Fruit fly (Drosophila melanogaster) Kc167 (cell line): ENCODE results near the gene CG31798.

Source experiments
- Myc ChIP-seq: fragments of >200 bp; optimal IDR thresholded peaks from 2 replicates; lab custom pipeline; 2017; ENCODE audit warnings: missing external identifiers
- h ChIP-seq: fragments of >200 bp; optimal IDR thresholded peaks from 3 replicates; lab custom pipeline; 2018; ENCODE audit warnings: missing external identifiers
- insv ChIP-seq: fragments of >200 bp; optimal IDR thresholded peaks from 3 replicates; lab custom pipeline; 2018; ENCODE audit warnings: missing external identifiers

dm6 chr2L:19362734-19363363 lies 31.1 kb upstream of the CG31798 start, which contains the start of gene dnt:
- TF ChIP-seq Myc (lab: Kevin White, UChicago) (no peak), h (lab: Kevin White, UChicago) (no peak), insv (lab: Kevin White, UChicago) (no peak)
